Fruit fly (Drosophila melanogaster): ENCODE results near the gene AP-2sigma.

Gene AP-2sigma

DNA sequence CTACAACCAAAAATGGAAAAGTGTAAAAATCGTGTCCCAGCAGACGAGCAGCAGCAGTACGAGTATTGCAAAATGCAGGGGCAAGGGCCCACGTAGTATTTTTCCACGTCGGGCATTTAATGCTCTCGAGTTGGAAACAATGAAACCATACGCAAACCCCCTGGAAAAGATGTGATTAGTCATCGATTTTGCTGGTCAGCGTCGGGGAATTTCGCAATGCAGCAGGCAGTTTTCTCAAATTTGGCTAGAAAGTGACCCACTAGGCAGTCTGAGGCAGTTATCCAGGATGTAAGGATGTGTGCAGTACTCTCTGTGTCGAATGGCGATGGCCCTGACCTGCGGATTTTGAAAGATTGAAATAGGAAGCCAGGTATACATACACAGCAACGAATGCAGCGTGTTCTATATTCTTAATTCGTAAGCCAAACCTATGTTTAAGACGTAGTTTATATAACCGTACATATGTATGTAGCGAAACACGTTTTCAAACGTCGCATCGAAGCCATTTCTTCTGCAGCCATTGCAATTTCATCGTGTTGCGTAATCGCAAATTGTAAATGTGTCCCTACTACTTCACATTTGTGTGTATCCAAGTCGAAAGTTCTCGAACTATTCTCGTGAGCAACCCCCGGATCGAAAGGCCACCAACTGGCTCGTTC lies 27.0 kb upstream of the AP-2sigma start:
- no peak for TF ChIP-seq Rel (GFP tag; optimal IDR thresholded peaks at IDR 0.05)
- peak; percentile 14 for TF ChIP-seq Rel (tag; optimal IDR thresholded peaks at IDR 0.05)
- no peak for TF ChIP-seq rgr (GFP tag; optimal IDR thresholded peaks at IDR 0.05)
- TF ChIP-seq Dif (GFP tag; optimal IDR thresholded peaks at IDR 0.05; ENCODE audit: partially characterized antibody), result no peak

DNA sequence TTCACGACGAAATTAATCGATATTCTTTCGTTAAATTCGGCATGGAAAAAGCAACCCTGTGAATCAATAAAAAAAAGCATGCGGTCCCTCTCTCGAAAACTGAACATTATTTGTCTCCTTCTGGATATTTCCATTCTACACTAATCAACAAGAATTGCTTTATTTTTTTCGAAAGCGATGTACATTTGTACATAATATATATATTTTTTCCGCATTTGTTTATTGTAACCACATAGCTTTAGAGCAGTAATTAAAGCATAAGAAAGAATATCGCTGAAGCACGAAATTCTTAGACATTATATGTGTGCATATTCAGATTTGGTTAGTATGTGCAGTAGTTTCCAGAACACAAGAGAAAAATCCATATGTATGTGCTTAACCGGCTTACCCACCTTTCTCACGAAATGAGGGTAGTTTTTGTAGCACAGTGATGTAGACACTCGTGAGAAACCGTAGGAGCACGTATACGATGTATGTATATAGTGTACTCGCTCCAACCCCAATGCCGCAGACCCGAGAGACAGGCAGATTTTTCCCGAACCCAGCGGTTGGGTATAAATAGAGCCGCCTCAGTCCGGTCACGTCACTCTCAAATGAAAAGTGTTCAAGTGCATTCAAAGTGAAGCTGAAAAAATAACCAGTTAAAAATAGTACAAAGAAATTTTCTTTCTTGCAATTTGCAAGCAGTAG lies 26.3 kb upstream of the AP-2sigma start:
- TF ChIP-seq br (GFP tag; optimal IDR thresholded peaks at IDR 0.05), result peak; percentile 82
- TF ChIP-seq CG9705 (GFP tag; optimal IDR thresholded peaks at IDR 0.05), result peak; percentile 74
- TF ChIP-seq Hr83 (GFP tag; optimal IDR thresholded peaks at IDR 0.05; ENCODE audit: poor library complexity, severe bottlenecking), result peak; percentile 93
- TF ChIP-seq h (GFP tag; optimal IDR thresholded peaks at IDR 0.05), result peak; percentile 94
- peak; percentile 59 for TF ChIP-seq Rel (GFP tag; optimal IDR thresholded peaks at IDR 0.05)
- TF ChIP-seq Rel (tag; optimal IDR thresholded peaks at IDR 0.05), result peak; percentile 52
- peak; percentile 75 for TF ChIP-seq sv (GFP tag; optimal IDR thresholded peaks at IDR 0.05)
- peak; percentile 65 for TF ChIP-seq CG32264 (GFP tag; optimal IDR thresholded peaks at IDR 0.05)
- peak; percentile 47 for TF ChIP-seq Vsx2 (GFP tag; optimal IDR thresholded peaks at IDR 0.05; ENCODE audit: partially characterized antibody)
- TF ChIP-seq ey (GFP tag; optimal IDR thresholded peaks at IDR 0.05), result peak; percentile 89
- TF ChIP-seq foxo (GFP tag; optimal IDR thresholded peaks at IDR 0.05), result peak; percentile 59 to 83
- TF ChIP-seq lola (GFP tag; optimal IDR thresholded peaks at IDR 0.05), result no peak
- TF ChIP-seq fru (GFP tag; optimal IDR thresholded peaks at IDR 0.05), result peak; percentile 84
- TF ChIP-seq OdsH (GFP tag; optimal IDR thresholded peaks at IDR 0.05), result peak; percentile 89
- peak; percentile 38 to 47 for TF ChIP-seq dl (GFP tag; optimal IDR thresholded peaks at IDR 0.05; ENCODE audit: insufficient read depth in 1 of 2, partially characterized antibody in 2 of 2)
- peak; percentile 57 for TF ChIP-seq Dif (GFP tag; optimal IDR thresholded peaks at IDR 0.05; ENCODE audit: partially characterized antibody)
- TF ChIP-seq Jra (GFP tag; optimal IDR thresholded peaks at IDR 0.05), result peak; percentile 3
- TF ChIP-seq Abd-B (GFP tag; optimal IDR thresholded peaks at IDR 0.05), result no peak
- TF ChIP-seq dsf (GFP tag; optimal IDR thresholded peaks at IDR 0.05; ENCODE audit: borderline replicate concordance), result peak; percentile 9
- peak; percentile 53 for TF ChIP-seq tai (GFP tag; optimal IDR thresholded peaks at IDR 0.05)
- no peak for TF ChIP-seq usp (GFP tag; optimal IDR thresholded peaks at IDR 0.05)
- TF ChIP-seq brk (GFP tag; optimal IDR thresholded peaks at IDR 0.05), result peak; percentile 85
- TF ChIP-seq GATAd (GFP tag; optimal IDR thresholded peaks at IDR 0.05), result no peak
- TF ChIP-seq N (GFP tag; optimal IDR thresholded peaks at IDR 0.05), result no peak
- TF ChIP-seq CrebA (GFP tag; optimal IDR thresholded peaks at IDR 0.05; ENCODE audit: borderline replicate concordance), result peak; percentile 72
- TF ChIP-seq sage (GFP tag; optimal IDR thresholded peaks at IDR 0.05), result peak; percentile 86
- TF ChIP-seq HLH106 (tag; optimal IDR thresholded peaks at IDR 0.05), result peak; percentile 92
- peak; percentile 94 for TF ChIP-seq Sp1 (GFP tag; optimal IDR thresholded peaks at IDR 0.05)
- TF ChIP-seq Hr78 (GFP tag; optimal IDR thresholded peaks at IDR 0.05), result no peak
- peak; percentile 51 for TF ChIP-seq Mio (GFP tag; optimal IDR thresholded peaks at IDR 0.05)
- no peak for TF ChIP-seq Dfd (GFP tag; optimal IDR thresholded peaks at IDR 0.05)
- peak; percentile 90 for TF ChIP-seq woc (GFP tag; optimal IDR thresholded peaks at IDR 0.05)
- TF ChIP-seq jim (GFP tag; optimal IDR thresholded peaks at IDR 0.05), result peak; percentile 62
- TF ChIP-seq psq (GFP tag; optimal IDR thresholded peaks at IDR 0.05), result peak; percentile 82
- TF ChIP-seq Myc (optimal IDR thresholded peaks at IDR 0.05), result peak; percentile 24
- no peak for TF ChIP-seq pan (optimal IDR thresholded peaks at IDR 0.05)
- peak; percentile 83 for TF ChIP-seq dmrt93B (GFP tag; optimal IDR thresholded peaks at IDR 0.05)
- TF ChIP-seq Hnf4 (GFP tag; optimal IDR thresholded peaks at IDR 0.05), result peak; percentile 62
- TF ChIP-seq rgr (GFP tag; optimal IDR thresholded peaks at IDR 0.05), result peak; percentile 91
